Fruit fly (Drosophila melanogaster) whole organism, embryonic: ENCODE data around the gene mof.

Experiments
- Blimp-1 ChIP-seq: fragments of 200-800 bp; sonication (Bioruptor generic); optimal IDR thresholded peaks from 3 replicates; lab custom pipeline; 2018; ENCODE audit warnings: missing biosample characterization, missing genetic modification characterization, mild to moderate bottlenecking, moderate library complexity, missing genetic modification reagents
- CG11560 ChIP-seq: fragments of 200-800 bp; sonication (Bioruptor generic); IDR thresholded peaks from 3 replicates; pipeline ENCODE4 v1.3.6; 2022; ENCODE audit warnings: missing biosample characterization, missing genetic modification characterization
- CG13287 ChIP-seq: fragments of 200-800 bp; sonication (Bioruptor generic); IDR thresholded peaks from 2 replicates; pipeline ENCODE4 v1.3.6; 2022; ENCODE audit warnings: missing biosample characterization, missing genetic modification characterization; ENCODE audit not compliant: partially characterized antibody
- CG13424 ChIP-seq: fragments of 200-800 bp; sonication (Bioruptor generic); optimal IDR thresholded peaks from 2 replicates; lab custom pipeline; 2019; ENCODE audit warnings: missing biosample characterization, mild to moderate bottlenecking, missing genetic modification characterization, moderate library complexity
- CG14710 ChIP-seq: fragments of 200-800 bp; sonication (Bioruptor generic); optimal IDR thresholded peaks from 3 replicates; lab custom pipeline; 2019; ENCODE audit warnings: missing biosample characterization, mild to moderate bottlenecking, missing genetic modification characterization, moderate library complexity
- h ChIP-seq: fragments of >200 bp; optimal IDR thresholded peaks from 2 replicates; lab custom pipeline; 2017
- run ChIP-seq: fragments of 200-800 bp; sonication (Bioruptor generic); optimal IDR thresholded peaks from 3 replicates; lab custom pipeline; 2018; ENCODE audit warnings: missing biosample characterization, mild to moderate bottlenecking, missing genetic modification characterization

DNA sequence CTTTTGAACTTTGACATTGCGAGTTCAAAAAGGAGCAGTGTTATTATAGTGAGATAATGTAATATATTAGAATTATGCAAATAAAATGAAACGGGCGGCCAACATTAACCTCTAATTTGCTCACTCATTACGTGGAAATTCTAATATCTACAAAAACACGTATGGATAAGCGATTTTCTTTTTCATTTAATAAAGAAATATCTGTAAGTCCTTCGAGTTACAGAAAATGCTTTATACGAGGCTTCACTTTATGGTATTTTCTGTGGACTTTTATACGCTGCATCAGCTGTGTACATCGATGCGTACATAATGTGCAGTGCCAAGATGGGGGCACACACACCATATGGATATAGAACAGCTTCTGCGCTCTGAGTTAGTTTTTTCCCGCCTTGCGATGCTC lies 9.3 kb upstream of the mof start:
- TF ChIP-seq CG14710 (tag; lab: Kevin White, UChicago) (no peak), Blimp-1 (GFP tag; lab: Kevin White, UChicago) (no peak), run (no peak), CG13287 (no peak), h (no peak), CG11560 (tag; lab: Robert Waterston, UW) (no peak), CG13424 (tag; lab: Kevin White, UChicago) (no peak)
